Worm (Caenorhabditis elegans) whole organism, late embryonic: Measurements from ENCODE around the gene F44G4.5.

Experiments
- ahr-1 ChIP-seq: sonication (generic microtip); optimal IDR thresholded peaks from 2 replicates; lab custom pipeline; 2016; ENCODE audit warnings: missing genetic modification characterization, missing compliant biosample characterization
- dmd-4 ChIP-seq: sonication (generic microtip); optimal IDR thresholded peaks from 2 replicates; lab custom pipeline; 2016; ENCODE audit warnings: borderline replicate concordance, missing genetic modification characterization, missing compliant biosample characterization
- ets-4 ChIP-seq: sonication (generic microtip); optimal IDR thresholded peaks from 2 replicates; lab custom pipeline; 2016; ENCODE audit warnings: missing genetic modification characterization, missing compliant biosample characterization
- fax-1 ChIP-seq: sonication (generic microtip); optimal IDR thresholded peaks from 2 replicates; lab custom pipeline; 2016; ENCODE audit warnings: missing genotype, missing genetic modification characterization, missing compliant biosample characterization
- fkh-10 ChIP-seq: fragments of 150-350 bp; optimal IDR thresholded peaks from 2 replicates; lab custom pipeline; 2014; ENCODE audit warnings: missing biosample characterization, missing genetic modification reagents, missing genetic modification characterization
- pag-3 ChIP-seq: sonication (generic microtip); optimal IDR thresholded peaks from 2 replicates; lab custom pipeline; 2016; ENCODE audit warnings: missing compliant biosample characterization, missing genetic modification characterization, borderline replicate concordance

DNA sequence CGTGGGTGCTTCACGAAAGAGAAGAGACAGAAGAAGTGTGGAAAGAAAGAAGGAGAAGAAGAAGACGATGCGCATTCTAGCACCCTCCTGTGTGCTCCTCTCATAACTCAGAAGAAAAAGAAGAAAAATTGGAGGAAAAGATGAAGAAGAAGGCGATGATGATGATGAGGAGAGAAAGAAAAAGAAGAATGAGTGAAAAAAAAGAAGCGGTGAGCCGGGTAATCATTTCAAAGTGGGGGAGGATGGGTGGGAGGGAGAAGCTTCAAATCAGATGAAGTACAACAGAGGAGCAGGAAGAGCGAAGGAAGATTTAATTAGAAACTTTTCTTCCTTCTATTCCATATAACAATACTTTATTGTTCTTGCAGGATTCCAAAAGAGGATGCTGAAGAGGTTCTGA, 10.5 kb upstream of the F44G4.5 start:
- TF ChIP-seq fkh-10 (GFP tag; lab: Kevin White, UChicago) = no peak
- no peak for TF ChIP-seq ahr-1 (tag; lab: Kevin White, UChicago)
- TF ChIP-seq fax-1 (tag; lab: Kevin White, UChicago) = no peak
- TF ChIP-seq dmd-4 (tag; lab: Kevin White, UChicago) = no peak
- TF ChIP-seq pag-3 = no peak
- TF ChIP-seq ets-4 (tag; lab: Kevin White, UChicago) = no peak
